Fruit fly (Drosophila melanogaster) whole organism, embryonic: ENCODE results near the gene Lmx1a.

Source experiments
- CG1603 ChIP-seq: fragments of 200-800 bp; sonication (Bioruptor generic); optimal IDR thresholded peaks from 2 replicates; lab custom pipeline; 2019; ENCODE audit warnings: missing biosample characterization, mild to moderate bottlenecking, missing genetic modification characterization, moderate library complexity
- CG17802 ChIP-seq: fragments of 200-800 bp; sonication (Bioruptor generic); optimal IDR thresholded peaks from 2 replicates; lab custom pipeline; 2018; ENCODE audit warnings: missing biosample characterization, mild to moderate bottlenecking, missing genetic modification characterization, moderate library complexity
- CG18476 ChIP-seq: fragments of 200-800 bp; sonication (Bioruptor generic); optimal IDR thresholded peaks from 2 replicates; lab custom pipeline; 2016; ENCODE audit warnings: missing biosample characterization, mild to moderate bottlenecking, missing genetic modification characterization
- CG2678 ChIP-seq: fragments of 200-800 bp; sonication (Bioruptor generic); optimal IDR thresholded peaks from 3 replicates; lab custom pipeline; 2019; ENCODE audit warnings: missing biosample characterization, mild to moderate bottlenecking, missing genetic modification characterization, moderate library complexity
- CG30020 ChIP-seq: fragments of 200-800 bp; optimal IDR thresholded peaks from 2 replicates; lab custom pipeline; 2019; ENCODE audit warnings: missing biosample characterization, mild to moderate bottlenecking, missing genetic modification characterization, moderate library complexity
- CG3065 ChIP-seq: fragments of 200-800 bp; sonication (Bioruptor generic); optimal IDR thresholded peaks from 2 replicates; lab custom pipeline; 2016; ENCODE audit warnings: missing biosample characterization, missing genetic modification characterization
- CG5180 ChIP-seq: fragments of 200-800 bp; sonication (Bioruptor generic); optimal IDR thresholded peaks from 3 replicates; lab custom pipeline; 2017; ENCODE audit warnings: missing biosample characterization, missing genetic modification characterization, mild to moderate bottlenecking, moderate library complexity, missing genetic modification reagents
- CG6791 ChIP-seq: fragments of 200-800 bp; sonication (Bioruptor generic); IDR thresholded peaks from 3 replicates; pipeline ENCODE4 v1.3.6; 2022; ENCODE audit warnings: missing biosample characterization, missing genetic modification characterization; ENCODE audit not compliant: partially characterized antibody
- CG7987 ChIP-seq: fragments of 200-800 bp; sonication (Bioruptor generic); optimal IDR thresholded peaks from 2 replicates; lab custom pipeline; 2018; ENCODE audit warnings: missing biosample characterization, mild to moderate bottlenecking, missing genetic modification characterization, moderate library complexity
- Dbx ChIP-seq: fragments of 200-800 bp; sonication (Bioruptor generic); IDR thresholded peaks from 3 replicates; pipeline ENCODE4 v1.3.6; 2022; ENCODE audit warnings: missing biosample characterization, missing genetic modification characterization
- Doc2 ChIP-seq: fragments of 200-800 bp; sonication (Bioruptor generic); IDR thresholded peaks from 2 replicates; pipeline ENCODE4 v1.3.6; 2022; ENCODE audit warnings: missing biosample characterization, missing genetic modification characterization
- Dp ChIP-seq: fragments of 200-800 bp; sonication (Bioruptor generic); optimal IDR thresholded peaks from 2 replicates; lab custom pipeline; 2018; ENCODE audit warnings: missing biosample characterization, mild to moderate bottlenecking, missing genetic modification characterization, moderate library complexity
- Dref ChIP-seq: fragments of 200-800 bp; sonication (Bioruptor generic); IDR thresholded peaks from 2 replicates; pipeline ENCODE4 v1.3.6; 2022; ENCODE audit warnings: missing biosample characterization, missing genetic modification characterization
- Ets65A ChIP-seq: fragments of 200-800 bp; sonication (Bioruptor generic); peaks from one replicate; lab custom pipeline; 2016; ENCODE audit warnings: missing biosample characterization, missing genetic modification characterization
- Fer3 ChIP-seq: fragments of 200-800 bp; sonication (Bioruptor generic); optimal IDR thresholded peaks from 2 replicates; lab custom pipeline; 2018; ENCODE audit warnings: missing biosample characterization, mild to moderate bottlenecking, missing genetic modification characterization, moderate library complexity
- Hey ChIP-seq: fragments of 200-800 bp; sonication (Bioruptor generic); optimal IDR thresholded peaks from 3 replicates; lab custom pipeline; 2018; ENCODE audit warnings: missing biosample characterization, mild to moderate bottlenecking, missing genetic modification characterization
- Meics ChIP-seq: fragments of 200-800 bp; sonication (Bioruptor generic); optimal IDR thresholded peaks from 2 replicates; lab custom pipeline; 2017; ENCODE audit warnings: missing biosample characterization, mild to moderate bottlenecking, missing genetic modification characterization
- NC2β ChIP-seq: fragments of 200-800 bp; sonication (Bioruptor generic); optimal IDR thresholded peaks from 2 replicates; lab custom pipeline; 2016; ENCODE audit warnings: missing biosample characterization, missing genetic modification characterization
- Sin3A ChIP-seq: fragments of >200 bp; optimal IDR thresholded peaks from 2 replicates; lab custom pipeline; 2018
- Six4 ChIP-seq: fragments of 200-800 bp; sonication (Bioruptor generic); optimal IDR thresholded peaks from 2 replicates; lab custom pipeline; 2016; ENCODE audit warnings: missing biosample characterization, missing genetic modification characterization
- abd-A ChIP-seq: fragments of 200-800 bp; sonication (Bioruptor generic); optimal IDR thresholded peaks from 3 replicates; lab custom pipeline; 2019; ENCODE audit warnings: missing biosample characterization, mild to moderate bottlenecking, missing genetic modification characterization, moderate library complexity
- ash1 ChIP-seq: fragments of 200-800 bp; sonication (Bioruptor generic); optimal IDR thresholded peaks from 2 replicates; lab custom pipeline; 2018; ENCODE audit warnings: missing biosample characterization, mild to moderate bottlenecking, missing genetic modification characterization
- bbx ChIP-seq: fragments of 200-800 bp; sonication (Bioruptor generic); IDR thresholded peaks from 2 replicates; pipeline ENCODE4 v1.3.6; 2022; ENCODE audit warnings: missing biosample characterization, missing genetic modification characterization; ENCODE audit not compliant: partially characterized antibody
- bcd ChIP-seq: fragments of 200-800 bp; sonication (Bioruptor generic); optimal IDR thresholded peaks from 2 replicates; lab custom pipeline; 2017; ENCODE audit warnings: missing biosample characterization, mild to moderate bottlenecking, missing genetic modification characterization
- bigmax ChIP-seq: fragments of 200-800 bp; sonication (Bioruptor generic); optimal IDR thresholded peaks from 2 replicates; lab custom pipeline; 2018; ENCODE audit warnings: missing biosample characterization, mild to moderate bottlenecking, missing genetic modification characterization
- btn ChIP-seq: fragments of 200-800 bp; sonication (Bioruptor generic); optimal IDR thresholded peaks from 2 replicates; lab custom pipeline; 2016; ENCODE audit warnings: missing biosample characterization, missing genetic modification characterization
- corto ChIP-seq: fragments of 200-800 bp; sonication (Bioruptor generic); optimal IDR thresholded peaks from 2 replicates; lab custom pipeline; 2016; ENCODE audit warnings: missing biosample characterization, mild to moderate bottlenecking, missing genetic modification characterization, moderate library complexity
- dmrt99B ChIP-seq: fragments of 200-800 bp; sonication (Bioruptor generic); optimal IDR thresholded peaks from 2 replicates; lab custom pipeline; 2018; ENCODE audit warnings: missing biosample characterization, mild to moderate bottlenecking, missing genetic modification characterization, moderate library complexity
- en ChIP-seq: fragments of 200-800 bp; sonication (Bioruptor generic); optimal IDR thresholded peaks from 2 replicates; lab custom pipeline; 2016; ENCODE audit warnings: missing biosample characterization, missing genetic modification characterization
- eve ChIP-seq, 2 experiments: fragments of >200 bp; optimal IDR thresholded peaks; 2 replicates each; lab custom pipeline; 2017; ENCODE audit warnings: missing biosample characterization in 2 of 2, missing genetic modification characterization in 2 of 2
- ewg ChIP-seq: fragments of 200-800 bp; sonication (Bioruptor generic); optimal IDR thresholded peaks from 3 replicates; lab custom pipeline; 2017; ENCODE audit warnings: mild to moderate bottlenecking, missing biosample characterization, missing genetic modification reagents, missing genetic modification characterization
- fd96Cb ChIP-seq: fragments of 200-800 bp; sonication (Bioruptor generic); optimal IDR thresholded peaks from 2 replicates; lab custom pipeline; 2018; ENCODE audit warnings: missing biosample characterization, mild to moderate bottlenecking, missing genetic modification characterization, moderate library complexity
- hkb ChIP-seq, 2 experiments: fragments of 200-800 bp in 1 of 2; fragments of >200 bp in 1 of 2; sonication (Bioruptor generic) in 1 of 2; IDR thresholded peaks in 1 of 2; optimal IDR thresholded peaks in 1 of 2; 2 replicates each; pipeline versions ENCODE4 v1.3.6 to Lab custom; 2017 to 2022; ENCODE audit warnings: missing biosample characterization in 1 of 2, missing genetic modification characterization in 1 of 2
- jigr1 ChIP-seq: fragments of 200-800 bp; sonication (Bioruptor generic); IDR thresholded peaks from 3 replicates; pipeline ENCODE4 v1.3.6; 2022; ENCODE audit warnings: missing biosample characterization, missing genetic modification characterization
- ken ChIP-seq: fragments of 200-800 bp; sonication (Bioruptor generic); IDR thresholded peaks from 3 replicates; pipeline ENCODE4 v1.3.6; 2022; ENCODE audit warnings: missing biosample characterization, missing genetic modification characterization
- nerfin-1 ChIP-seq: fragments of 200-800 bp; sonication (Bioruptor generic); optimal IDR thresholded peaks from 3 replicates; lab custom pipeline; 2019; ENCODE audit warnings: missing biosample characterization, mild to moderate bottlenecking, missing genetic modification characterization, moderate library complexity
- nmo ChIP-seq: fragments of 200-800 bp; sonication (Bioruptor generic); optimal IDR thresholded peaks from 2 replicates; lab custom pipeline; 2018; ENCODE audit warnings: missing biosample characterization, mild to moderate bottlenecking, missing genetic modification characterization, moderate library complexity
- rib ChIP-seq: fragments of 200-800 bp; sonication (Bioruptor generic); IDR thresholded peaks from 2 replicates; pipeline ENCODE4 v1.3.6; 2022; ENCODE audit warnings: missing biosample characterization, missing genetic modification characterization
- sc ChIP-seq, 3 experiments: fragments of >200 bp in 2 of 3; fragments of 200-800 bp in 1 of 3; sonication (Bioruptor generic) in 1 of 3; optimal IDR thresholded peaks; 2 replicates in 2 of 3; 3 replicates in 1 of 3; lab custom pipeline; 2017; ENCODE audit warnings: mild to moderate bottlenecking in 1 of 3, missing biosample characterization in 1 of 3, missing genetic modification characterization in 1 of 3, missing genetic modification reagents in 1 of 3
- scrt ChIP-seq: fragments of 200-800 bp; sonication (Bioruptor generic); optimal IDR thresholded peaks from 2 replicates; lab custom pipeline; 2018; ENCODE audit warnings: missing biosample characterization, mild to moderate bottlenecking, missing genetic modification characterization, moderate library complexity
- so ChIP-seq: fragments of 200-800 bp; sonication (Bioruptor generic); IDR thresholded peaks from 3 replicates; pipeline ENCODE4 v1.3.6; 2022; ENCODE audit warnings: missing biosample characterization, missing genetic modification characterization
- stc ChIP-seq: fragments of 200-800 bp; sonication (Bioruptor generic); IDR thresholded peaks from 2 replicates; pipeline ENCODE4 v1.3.6; 2022; ENCODE audit warnings: missing biosample characterization, missing genetic modification characterization
- tll ChIP-seq, 2 experiments: fragments of 200-800 bp in 1 of 2; fragments of >200 bp in 1 of 2; sonication (Bioruptor generic) in 1 of 2; optimal IDR thresholded peaks; 2 replicates each; lab custom pipeline; 2017 to 2019; ENCODE audit warnings: missing biosample characterization in 2 of 2, missing genetic modification characterization in 2 of 2, mild to moderate bottlenecking in 1 of 2, moderate library complexity in 1 of 2
- ttk ChIP-seq: fragments of 200-800 bp; sonication (Bioruptor generic); IDR thresholded peaks from 2 replicates; pipeline ENCODE4 v2.1.2; 2022; ENCODE audit warnings: missing biosample characterization, missing genetic modification characterization
- vnd ChIP-seq: fragments of 200-800 bp; sonication (Bioruptor generic); IDR thresholded peaks from 3 replicates; pipeline ENCODE4 v1.3.6; 2022; ENCODE audit warnings: missing biosample characterization, missing genetic modification characterization; ENCODE audit not compliant: partially characterized antibody
- zen2 ChIP-seq: fragments of 200-800 bp; sonication (Bioruptor generic); IDR thresholded peaks from 3 replicates; pipeline ENCODE4 v1.3.6; 2022; ENCODE audit warnings: missing biosample characterization, missing genetic modification characterization; ENCODE audit not compliant: partially characterized antibody

Gene Lmx1a

dm6 chr3L:12350307-12350706 lies 21.3 kb downstream of the Lmx1a start (continued):
- TF ChIP-seq sc (optimal IDR thresholded peaks at IDR 0.05; lab: Kevin White, UChicago) (no peak), sc (GFP tag; optimal IDR thresholded peaks at IDR 0.05; lab: Kevin White, UChicago) (no peak), Fer3 (tag; lab: Kevin White, UChicago) (peak; percentile 46), CG1603 (tag; lab: Kevin White, UChicago) (peak; percentile 44)

- TF ChIP-seq en (GFP tag; lab: Kevin White, UChicago) = no peak
- TF ChIP-seq eve (GFP tag; optimal IDR thresholded peaks at IDR 0.05; lab: Kevin White, UChicago) = no peak
- TF ChIP-seq sc (optimal IDR thresholded peaks at IDR 0.05; lab: Kevin White, UChicago) = no peak
- TF ChIP-seq sc (GFP tag; optimal IDR thresholded peaks at IDR 0.05; lab: Kevin White, UChicago) = no peak
- TF ChIP-seq rib (GFP tag; lab: Robert Waterston, UW) = no peak
- TF ChIP-seq Six4 (GFP tag; lab: Kevin White, UChicago) = no peak
- no peak for TF ChIP-seq bcd (GFP tag; lab: Kevin White, UChicago)
- no peak for TF ChIP-seq NC2β
- peak; percentile 97 for TF ChIP-seq CG5180
- peak; percentile 48 for TF ChIP-seq CG18476 (GFP tag; lab: Kevin White, UChicago)
- TF ChIP-seq Dp (GFP tag; lab: Kevin White, UChicago) = no peak
- TF ChIP-seq scrt = peak; percentile 54
- TF ChIP-seq Dbx (GFP tag; lab: Robert Waterston, UW) = 0 out of 3 replicates have a peak, but pooled peaks have one; percentile 11
- 0 out of 2 replicates have a peak, but pooled peaks have one; percentile 8 for TF ChIP-seq ttk
- no peak for TF ChIP-seq CG2678
- 0 out of 3 replicates have a peak, but pooled peaks have one; percentile 31 for TF ChIP-seq zen2 (GFP tag; lab: Robert Waterston, UW)
- no peak for TF ChIP-seq Sin3A (lab: Kevin White, UChicago)
- TF ChIP-seq Ets65A (GFP tag; lab: Kevin White, UChicago) = no peak
- no peak for TF ChIP-seq hkb (optimal IDR thresholded peaks at IDR 0.05; lab: Kevin White, UChicago)
- no peak for TF ChIP-seq hkb (GFP tag; IDR thresholded peaks at IDR 0.05; lab: Robert Waterston, UW)
Observed at dm6 chr3L:12351440-12351839, 22.4 kb downstream of the Lmx1a start, which contains the start of gene CrzR. CrzR (minus strand) TSS chr3L:12351544.

dm6 chr3L:12363729-12364128 lies 34.7 kb downstream of the Lmx1a start:
- TF ChIP-seq bigmax (GFP tag; lab: Kevin White, UChicago) (no peak), bbx (no peak), fd96Cb (tag; lab: Kevin White, UChicago) (no peak), dmrt99B (tag; lab: Kevin White, UChicago) (no peak), CG3065 (GFP tag; lab: Kevin White, UChicago) (no peak), Meics (GFP tag; lab: Kevin White, UChicago) (no peak), CG30020 (tag; lab: Kevin White, UChicago) (no peak), ken (GFP tag; lab: Robert Waterston, UW) (no peak), btn (GFP tag; lab: Kevin White, UChicago) (no peak), ash1 (GFP tag; lab: Kevin White, UChicago) (no peak), corto (GFP tag; lab: Kevin White, UChicago) (no peak), ewg (GFP tag; lab: Kevin White, UChicago) (no peak), vnd (GFP tag; lab: Robert Waterston, UW) (no peak), jigr1 (GFP tag; lab: Robert Waterston, UW) (0 out of 3 replicates have a peak, but pooled peaks have one; percentile 21), Hey (peak; percentile 93), CG6791 (GFP tag; lab: Robert Waterston, UW) (no peak), CG7987 (no peak), Doc2 (no peak), abd-A (tag; lab: Kevin White, UChicago) (peak; percentile 51), so (GFP tag; lab: Robert Waterston, UW) (no peak), stc (GFP tag; lab: Robert Waterston, UW) (no peak), CG17802 (tag; lab: Kevin White, UChicago) (no peak), Dref (GFP tag; lab: Robert Waterston, UW) (0 out of 2 replicates have a peak, but pooled peaks have one; percentile 6), nerfin-1 (tag; lab: Kevin White, UChicago) (no peak), tll (GFP tag; optimal IDR thresholded peaks at IDR 0.05; lab: Kevin White, UChicago) (no peak), nmo (GFP tag; lab: Kevin White, UChicago) (no peak)
